Fruit fly (Drosophila melanogaster) whole organism, pupa: ENCODE measurements around the gene CG13300.

Experiments
- CG13204 ChIP-seq: fragments of 200-800 bp; sonication (Bioruptor generic); optimal IDR thresholded peaks from 2 replicates; lab custom pipeline; 2018; ENCODE audit warnings: missing biosample characterization, mild to moderate bottlenecking, missing genetic modification characterization, moderate library complexity
- CG14655 ChIP-seq: fragments of 200-800 bp; sonication (Bioruptor generic); optimal IDR thresholded peaks from 3 replicates; lab custom pipeline; 2017; ENCODE audit warnings: mild to moderate bottlenecking, missing biosample characterization, missing genetic modification reagents, missing genetic modification characterization
- CG17806 ChIP-seq: fragments of 200-800 bp; sonication (Bioruptor generic); optimal IDR thresholded peaks from 2 replicates; lab custom pipeline; 2018; ENCODE audit warnings: missing biosample characterization, mild to moderate bottlenecking, missing genetic modification characterization, moderate library complexity
- D1 ChIP-seq: fragments of 200-800 bp; sonication (Bioruptor generic); optimal IDR thresholded peaks from 2 replicates; lab custom pipeline; 2018; ENCODE audit warnings: missing biosample characterization, mild to moderate bottlenecking, missing genetic modification characterization, moderate library complexity
- EcR ChIP-seq: fragments of 200-800 bp; sonication (Bioruptor generic); optimal IDR thresholded peaks from 3 replicates; lab custom pipeline; 2019; ENCODE audit warnings: missing biosample characterization, missing genetic modification characterization, mild to moderate bottlenecking, moderate library complexity, missing genetic modification reagents
- Ets98B ChIP-seq: fragments of 200-800 bp; sonication (Bioruptor generic); IDR thresholded peaks from 2 replicates; pipeline ENCODE4 v1.3.6; 2022; ENCODE audit warnings: missing biosample characterization, missing genetic modification characterization
- Pif1B ChIP-seq: fragments of 200-800 bp; sonication (Bioruptor generic); optimal IDR thresholded peaks from 3 replicates; lab custom pipeline; 2016; ENCODE audit warnings: missing biosample characterization, missing genetic modification characterization
- Snoo ChIP-seq: fragments of 200-800 bp; sonication (Bioruptor generic); optimal IDR thresholded peaks from 3 replicates; lab custom pipeline; 2017; ENCODE audit warnings: missing biosample characterization, mild to moderate bottlenecking, missing genetic modification characterization, inconsistent platforms

- TF ChIP-seq Snoo (tag; lab: Kevin White, UChicago) = peak; percentile 11
- no peak for TF ChIP-seq Pif1B (GFP tag; lab: Kevin White, UChicago)
- TF ChIP-seq CG14655 (GFP tag; lab: Kevin White, UChicago) = no peak
- no peak for TF ChIP-seq CG17806 (tag; lab: Kevin White, UChicago)
- no peak for TF ChIP-seq D1 (tag; lab: Kevin White, UChicago)
- no peak for TF ChIP-seq EcR (GFP tag; lab: Kevin White, UChicago)
- TF ChIP-seq Ets98B = no peak
- no peak for TF ChIP-seq CG13204 (GFP tag; lab: Kevin White, UChicago)
Measured at dm6 chr3L:6315693-6316092, 36.5 kb downstream of the CG13300 start.
